Fruit fly (Drosophila melanogaster): ENCODE measurements around the gene grp.

- TF ChIP-seq CG31627 (GFP tag; optimal IDR thresholded peaks at IDR 0.05) (no peak), Hr39 (GFP tag; optimal IDR thresholded peaks at IDR 0.05) (no peak), pdm3 (GFP tag; optimal IDR thresholded peaks at IDR 0.05) (no peak), svp (GFP tag) (no peak), CG8632 (GFP tag; optimal IDR thresholded peaks at IDR 0.05) (no peak), CG6792 (GFP tag; optimal IDR thresholded peaks at IDR 0.05) (no peak), CG9139 (GFP tag; optimal IDR thresholded peaks at IDR 0.05) (no peak), eg (GFP tag; IDR thresholded peaks at IDR 0.05) (no peak)
These were observed 26.3 kb upstream of the grp start for dm6 chr2L:16653541-16653940.

All from whole organism, prepupa.